Worm (Caenorhabditis elegans): ENCODE measurements around the gene sprr-3.

ce11 chrIV:2526836-2527235 is 15.3 kb upstream of the sprr-3 start:
- TF ChIP-seq B0261.1 (tag; optimal IDR thresholded peaks at IDR 0.05) (no peak), pha-4 (tag; optimal IDR thresholded peaks at IDR 0.05) (no peak), ztf-6 (GFP tag; IDR thresholded peaks at IDR 0.05) (no peak), unc-62 (GFP tag; optimal IDR thresholded peaks at IDR 0.05) (no peak), F55B11.4 (tag; optimal IDR thresholded peaks at IDR 0.05; ENCODE audit: borderline replicate concordance, insufficient read depth) (no peak), ztf-25 (GFP tag; IDR thresholded peaks at IDR 0.05) (no peak), somi-1 (GFP tag; optimal IDR thresholded peaks at IDR 0.05) (no peak), zim-3 (tag; optimal IDR thresholded peaks at IDR 0.05) (no peak), D2030.7 (GFP tag; IDR thresholded peaks at IDR 0.05) (no peak), ama-1 (optimal IDR thresholded peaks at IDR 0.05) (no peak), ama-1 (GFP tag; optimal IDR thresholded peaks at IDR 0.05) (no peak), ztf-28 (GFP tag; IDR thresholded peaks at IDR 0.05) (no peak), nfya-1 (tag; optimal IDR thresholded peaks at IDR 0.05; ENCODE audit: borderline replicate concordance, insufficient read depth) (no peak)
